Worm (Caenorhabditis elegans): ENCODE measurements around the gene klp-19.
A peak's percentile ranks its signal among the peaks of the same experiment; 100 is the strongest.

Gene klp-19

DNA sequence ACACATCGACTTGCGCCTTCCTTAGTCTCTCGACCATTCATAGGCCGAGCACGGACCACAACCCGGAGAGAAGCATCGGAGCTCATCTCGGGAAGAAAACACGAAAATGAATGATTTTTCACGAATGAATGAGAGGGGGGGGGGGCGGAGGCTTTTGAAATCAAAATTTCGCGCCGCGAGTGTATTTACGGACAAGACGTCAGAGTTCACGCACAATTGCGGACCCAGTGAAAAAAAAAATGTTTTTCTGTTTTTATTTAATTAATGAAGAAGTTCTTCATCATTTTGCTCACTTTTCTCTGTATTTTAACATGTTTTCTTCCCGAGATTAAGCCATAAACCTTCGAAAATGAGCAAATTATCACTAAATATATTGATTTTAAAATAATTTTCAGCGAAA, at the start of gene klp-19, which contains the start of gene slc-36.1:
Gene klp-19 (minus strand): TSS at position 153 of the 400 bp plus-strand sequence.
Gene slc-36.1 (plus strand): TSS at position 396 of the 400 bp plus-strand sequence.
- TF ChIP-seq lsy-2 (tag; optimal IDR thresholded peaks at IDR 0.05) (peak in 1 of 2 experiments; percentile 53), arid-1 (GFP tag; conservative IDR thresholded peaks at IDR 0.05) (0 out of 2 replicates have a peak, but pooled peaks have one; percentile 32), daf-16 (GFP tag; optimal IDR thresholded peaks at IDR 0.05) (no peak), daf-16 (tag; optimal IDR thresholded peaks at IDR 0.05) (peak; percentile 15), nhr-102 (tag; optimal IDR thresholded peaks at IDR 0.05) (no peak), dpl-1 (GFP tag; optimal IDR thresholded peaks at IDR 0.05) (peak; percentile 80), aha-1 (tag) (peak; percentile 17), ceh-20 (GFP tag; IDR thresholded peaks at IDR 0.05) (no peak), mes-2 (tag; optimal IDR thresholded peaks at IDR 0.05; ENCODE audit: poor library complexity, severe bottlenecking) (peak; percentile 67), pha-4 (GFP tag; IDR thresholded peaks at IDR 0.05) (no peak), pha-4 (tag; optimal IDR thresholded peaks at IDR 0.05) (peak; percentile 0), ceh-28 (tag; optimal IDR thresholded peaks at IDR 0.05) (no peak), rbr-2 (tag; optimal IDR thresholded peaks at IDR 0.05) (peak; percentile 26), lin-38 (GFP tag; IDR thresholded peaks at IDR 0.05) (peak; percentile 67), nhr-42 (GFP tag; IDR thresholded peaks at IDR 0.05) (no peak), dve-1 (tag; optimal IDR thresholded peaks at IDR 0.05; ENCODE audit: insufficient read depth) (peak; percentile 20), mep-1 (tag; optimal IDR thresholded peaks at IDR 0.05) (peak; percentile 8), hmg-1.1 (GFP tag; IDR thresholded peaks at IDR 0.05) (0 out of 2 replicates have a peak, but pooled peaks have one; percentile 35), tra-1 (GFP tag; IDR thresholded peaks at IDR 0.05) (no peak)

DNA sequence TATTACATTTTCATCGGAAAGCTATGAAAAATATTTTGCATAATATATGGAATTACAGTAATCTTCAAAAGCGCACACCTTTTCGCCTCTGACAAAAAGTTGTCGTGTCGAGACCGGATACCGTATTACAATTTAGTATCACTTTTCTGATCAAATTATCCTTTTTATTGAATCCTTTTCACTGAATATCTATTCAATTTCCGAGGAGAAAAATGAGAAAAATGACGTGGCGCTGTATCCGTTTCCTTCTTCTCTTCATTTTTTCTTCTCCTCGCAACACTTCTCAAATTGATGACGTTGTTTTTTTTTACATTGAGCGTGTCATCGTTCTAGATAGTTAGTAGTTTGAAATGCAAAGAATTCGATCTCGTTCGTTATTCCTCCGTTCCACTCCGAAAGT, 43.9 kb upstream of the klp-19 start:
- TF ChIP-seq lsy-2 (tag; optimal IDR thresholded peaks at IDR 0.05) (peak in 1 of 2 experiments; percentile 37), aly-2 (tag; optimal IDR thresholded peaks at IDR 0.05) (no peak), fkh-10 (GFP tag; optimal IDR thresholded peaks at IDR 0.05) (no peak), spr-1 (tag; optimal IDR thresholded peaks at IDR 0.05) (no peak), jun-1 (tag; optimal IDR thresholded peaks at IDR 0.05) (no peak), ces-1 (GFP tag; optimal IDR thresholded peaks at IDR 0.05) (peak; percentile 82), skn-1 (tag; optimal IDR thresholded peaks at IDR 0.05) (no peak), lin-39 (tag; optimal IDR thresholded peaks at IDR 0.05) (no peak), ctbp-1 (GFP tag; IDR thresholded peaks at IDR 0.05) (peak; percentile 25; the same call in 1 of the 2 replicates), zip-11 (GFP tag; IDR thresholded peaks at IDR 0.05) (no peak), hlh-30 (tag; optimal IDR thresholded peaks at IDR 0.05; ENCODE audit: insufficient read depth) (no peak), saeg-2 (GFP tag; IDR thresholded peaks at IDR 0.05) (no peak), lin-29 (GFP tag; IDR thresholded peaks at IDR 0.05) (no peak), egl-43 (GFP tag; IDR thresholded peaks at IDR 0.05) (no peak), nhr-102 (tag; optimal IDR thresholded peaks at IDR 0.05) (no peak)

DNA sequence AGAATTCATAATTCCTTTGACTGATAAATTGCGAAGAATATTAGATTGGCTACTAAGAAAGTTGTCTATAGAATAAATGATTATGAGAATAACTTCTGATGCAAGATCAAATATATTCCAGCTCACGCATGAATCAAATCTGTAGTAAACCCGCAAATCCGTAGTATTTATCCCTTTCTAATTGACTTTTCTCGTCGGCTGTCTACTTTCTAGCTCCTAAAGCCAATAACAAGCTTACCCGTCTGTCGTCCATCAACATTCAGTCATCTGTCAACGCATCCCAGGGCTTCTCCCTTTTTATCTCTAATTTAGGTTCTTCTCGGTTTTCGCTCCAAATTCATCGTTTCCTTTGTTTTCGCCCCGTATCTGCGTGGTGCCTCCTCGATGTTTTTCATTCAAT, 41.8 kb upstream of the klp-19 start:
- TF ChIP-seq rbr-2 (tag; optimal IDR thresholded peaks at IDR 0.05), result peak; percentile 36
- TF ChIP-seq nhr-10 (tag; optimal IDR thresholded peaks at IDR 0.05), result no peak
- TF ChIP-seq unc-62 (GFP tag; optimal IDR thresholded peaks at IDR 0.05 in 1 of 2), result peak in 1 of 2 experiments; percentile 28
- TF ChIP-seq unc-62 (tag; optimal IDR thresholded peaks at IDR 0.05), result no peak

DNA sequence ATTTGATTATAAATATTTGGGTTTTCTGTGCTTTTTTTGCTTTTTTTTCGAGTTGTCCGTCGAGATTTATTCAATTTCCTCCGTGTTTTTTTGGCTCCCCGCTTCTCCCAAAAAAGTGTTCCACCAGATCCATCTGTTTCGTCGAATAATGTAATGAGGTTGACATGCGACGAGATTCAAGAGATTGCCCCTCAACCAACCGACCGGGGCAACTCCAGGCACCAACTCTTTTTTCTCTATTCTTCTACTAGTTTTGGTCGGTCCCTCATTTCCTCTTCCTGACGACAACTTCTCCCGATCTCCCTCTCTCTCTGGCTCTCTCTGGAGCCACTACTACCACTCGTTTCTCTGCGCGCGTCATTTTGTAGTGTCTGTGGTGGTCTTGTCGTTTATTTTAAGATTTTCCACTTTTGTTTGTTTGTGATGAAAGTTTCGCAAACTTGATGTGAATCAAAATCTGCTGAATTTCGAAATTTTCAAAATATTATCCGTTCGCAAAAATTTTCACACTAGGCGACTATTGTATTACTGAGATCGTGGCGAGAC, 40.8 kb upstream of the klp-19 start:
- TF ChIP-seq unc-62 (GFP tag; optimal IDR thresholded peaks at IDR 0.05 in 1 of 2) (peak in 1 of 2 experiments; percentile 63), unc-62 (tag; optimal IDR thresholded peaks at IDR 0.05) (no peak), hlh-30 (tag; optimal IDR thresholded peaks at IDR 0.05; ENCODE audit: insufficient read depth) (no peak), R02D3.7 (tag; optimal IDR thresholded peaks at IDR 0.05) (no peak), lsy-2 (tag; optimal IDR thresholded peaks at IDR 0.05) (peak in 1 of 2 experiments; percentile 10), rbr-2 (tag; optimal IDR thresholded peaks at IDR 0.05) (peak; percentile 32)

Data from whole organism, L4 larva.